Fruit fly (Drosophila melanogaster): ENCODE measurements around the gene Or65c.

dm6 chr3L:6349976-6350375 lies 22.6 kb downstream of the Or65c start, which contains the start of gene Sfp65A:
- TF ChIP-seq psq (optimal IDR thresholded peaks at IDR 0.05) (no peak), usp (GFP tag; optimal IDR thresholded peaks at IDR 0.05) (no peak), pan (optimal IDR thresholded peaks at IDR 0.05) (no peak), Dll (optimal IDR thresholded peaks at IDR 0.05) (no peak)

Measured in whole organism.